Worm (Caenorhabditis elegans) whole organism, early embryonic: ENCODE results near the gene iglr-1.

Experiments used
- B0310.2 ChIP-seq: sonication (generic microtip); optimal IDR thresholded peaks from 2 replicates; lab custom pipeline; 2016; ENCODE audit warnings: mild to moderate bottlenecking, missing genetic modification characterization, missing compliant biosample characterization
- F13C5.2 ChIP-seq: sonication (generic microtip); optimal IDR thresholded peaks from 2 replicates; lab custom pipeline; 2017; ENCODE audit warnings: mild to moderate bottlenecking, missing genetic modification characterization, inconsistent platforms, missing compliant biosample characterization
- aly-1 ChIP-seq: sonication (generic microtip); optimal IDR thresholded peaks from 2 replicates; lab custom pipeline; 2016; ENCODE audit warnings: missing genetic modification characterization, missing compliant biosample characterization
- ama-1 ChIP-seq: fragments of 150-350 bp; optimal IDR thresholded peaks from 2 replicates; lab custom pipeline; 2014
- ceh-13 ChIP-seq: fragments of 200-800 bp; sonication (Bioruptor generic); optimal IDR thresholded peaks from 2 replicates; lab custom pipeline; 2018; ENCODE audit warnings: mild to moderate bottlenecking, missing genetic modification characterization, missing compliant biosample characterization
- ceh-36 ChIP-seq: sonication (generic microtip); optimal IDR thresholded peaks from 2 replicates; lab custom pipeline; 2016; ENCODE audit warnings: missing genetic modification characterization, inconsistent platforms, missing compliant biosample characterization
- ets-7 ChIP-seq: sonication (generic microtip); optimal IDR thresholded peaks from 2 replicates; lab custom pipeline; 2016; ENCODE audit warnings: missing genotype, missing genetic modification characterization, missing compliant biosample characterization
- flt-1 ChIP-seq: fragments of 200-800 bp; sonication (Bioruptor generic); IDR thresholded peaks from 2 replicates; pipeline ENCODE4 v1.3.6; 2022; ENCODE audit warnings: missing genetic modification characterization, missing compliant biosample characterization
- hmbx-1 ChIP-seq: sonication (generic microtip); optimal IDR thresholded peaks from 2 replicates; lab custom pipeline; 2016; ENCODE audit warnings: mild to moderate bottlenecking, missing genetic modification characterization, missing compliant biosample characterization
- hmg-4 ChIP-seq: fragments of 200-800 bp; sonication (Bioruptor generic); optimal IDR thresholded peaks from 2 replicates; lab custom pipeline; 2018; ENCODE audit warnings: mild to moderate bottlenecking, missing genetic modification characterization, missing compliant biosample characterization
- hnd-1 ChIP-seq: sonication (generic microtip); optimal IDR thresholded peaks from 2 replicates; lab custom pipeline; 2016; ENCODE audit warnings: missing genetic modification characterization, missing compliant biosample characterization
- pes-1 ChIP-seq: fragments of 200-800 bp; sonication (Bioruptor generic); IDR thresholded peaks from 2 replicates; pipeline ENCODE4 v1.3.6; 2022; ENCODE audit warnings: missing genetic modification reagents, missing genetic modification characterization, missing compliant biosample characterization
- scrt-1 ChIP-seq: fragments of 200-800 bp; sonication (Bioruptor generic); IDR thresholded peaks from 2 replicates; pipeline ENCODE4 v1.3.6; 2022; ENCODE audit warnings: missing genetic modification characterization, missing compliant biosample characterization
- sea-1 ChIP-seq: fragments of 200-800 bp; sonication (Bioruptor generic); conservative IDR thresholded peaks from 2 replicates; pipeline ENCODE4 v1.3.6; 2022; ENCODE audit warnings: missing genetic modification characterization, missing compliant biosample characterization
- tbx-11 ChIP-seq: fragments of 200-800 bp; sonication (Bioruptor generic); IDR thresholded peaks from 2 replicates; pipeline ENCODE4 v1.3.6; 2022; ENCODE audit warnings: missing genetic modification characterization, missing compliant biosample characterization
- tbx-37 ChIP-seq: fragments of 200-800 bp; sonication (Bioruptor generic); conservative IDR thresholded peaks from 2 replicates; pipeline ENCODE4 v1.3.6; 2022; ENCODE audit warnings: missing genetic modification reagents, missing genetic modification characterization, missing compliant biosample characterization
- tra-4 ChIP-seq: sonication (generic microtip); optimal IDR thresholded peaks from 2 replicates; lab custom pipeline; 2017; ENCODE audit warnings: missing genetic modification characterization, missing compliant biosample characterization

iglr-1 gene

DNA sequence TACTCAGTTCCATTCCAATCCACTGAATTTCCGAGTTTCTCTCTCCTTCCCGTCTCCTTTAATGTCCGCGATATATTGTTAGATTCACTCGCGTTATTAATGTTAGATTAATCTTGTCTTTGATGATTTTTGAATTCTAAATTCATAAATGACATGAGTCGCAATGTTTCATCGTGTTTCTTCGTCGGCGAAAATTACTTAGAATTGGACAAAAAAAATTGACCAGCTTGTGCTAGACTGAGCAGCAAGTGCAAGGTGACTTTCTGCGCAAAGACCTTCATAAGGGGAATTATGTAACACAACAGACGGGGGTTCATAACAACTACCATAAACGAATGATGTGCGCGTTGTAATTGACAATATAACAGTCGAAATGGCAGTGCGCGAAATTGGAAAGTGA lies 32.8 kb downstream of the iglr-1 start:
- no peak for TF ChIP-seq tra-4 (tag; lab: Kevin White, UChicago)
- TF ChIP-seq hnd-1 (tag; lab: Kevin White, UChicago): no peak
- TF ChIP-seq F13C5.2: no peak
- no peak for TF ChIP-seq ets-7 (tag; lab: Kevin White, UChicago)
- TF ChIP-seq aly-1 (tag; lab: Kevin White, UChicago): no peak
- TF ChIP-seq sea-1 (GFP tag; lab: Robert Waterston, UW): no peak
- TF ChIP-seq scrt-1 (GFP tag; lab: Robert Waterston, UW): no peak
- no peak for TF ChIP-seq B0310.2
- TF ChIP-seq ceh-13 (GFP tag; lab: Kevin White, UChicago): no peak
- TF ChIP-seq tbx-37 (GFP tag; lab: Robert Waterston, UW): no peak
- TF ChIP-seq pes-1 (GFP tag; lab: Robert Waterston, UW): no peak

DNA sequence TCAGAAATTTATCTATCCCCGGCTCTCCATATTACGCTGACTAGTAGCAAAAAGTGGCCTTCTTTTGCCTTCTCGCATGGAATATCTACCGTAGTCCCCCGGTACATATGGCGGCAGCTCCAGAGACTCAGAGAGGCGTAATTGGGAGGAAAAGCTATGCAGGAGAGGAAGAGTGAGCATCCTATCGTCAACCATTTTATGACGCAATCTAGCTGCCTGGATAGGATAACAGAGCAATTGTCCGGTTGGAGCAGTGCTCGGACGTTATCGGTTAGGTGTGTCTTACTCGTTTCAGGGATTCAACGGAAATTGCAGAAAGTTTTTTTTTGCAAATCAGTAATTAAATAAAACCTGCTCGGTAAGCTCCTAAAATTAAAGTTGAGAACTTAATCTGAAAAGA lies 34.0 kb downstream of the iglr-1 start:
- TF ChIP-seq B0310.2: no peak
- TF ChIP-seq hnd-1 (tag; lab: Kevin White, UChicago): no peak
- TF ChIP-seq ets-7 (tag; lab: Kevin White, UChicago): no peak
- TF ChIP-seq sea-1 (GFP tag; lab: Robert Waterston, UW): no peak
- TF ChIP-seq hmg-4 (GFP tag; lab: Kevin White, UChicago): no peak
- no peak for TF ChIP-seq pes-1 (GFP tag; lab: Robert Waterston, UW)
- TF ChIP-seq tra-4 (tag; lab: Kevin White, UChicago): no peak
- no peak for TF ChIP-seq aly-1 (tag; lab: Kevin White, UChicago)
- no peak for TF ChIP-seq F13C5.2
- no peak for TF ChIP-seq tbx-11

DNA sequence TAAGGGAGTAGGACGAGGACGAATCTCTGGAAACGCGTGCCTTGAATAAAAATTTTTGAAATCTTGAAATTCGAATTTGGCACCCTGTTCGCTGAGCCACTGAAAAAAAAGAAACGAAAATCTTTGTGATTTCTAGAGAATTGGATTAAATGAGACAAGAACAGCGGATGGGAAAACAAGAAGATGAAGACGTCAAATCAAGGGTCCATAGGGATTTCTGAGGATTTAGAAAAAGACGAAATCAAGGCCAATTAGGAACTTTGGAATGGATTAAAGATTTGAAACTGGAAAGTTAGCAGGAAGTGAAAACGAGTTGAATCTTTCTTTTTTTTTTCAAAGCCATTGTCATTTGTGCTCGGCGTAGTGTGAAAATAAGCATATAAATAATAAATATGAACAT lies 36.6 kb downstream of the iglr-1 start, which contains the start of gene pag-3:
pag-3 (minus strand) TSS at position 101 of the 400 bp plus-strand sequence.
- no peak for TF ChIP-seq F13C5.2
- TF ChIP-seq ceh-36: no peak
- TF ChIP-seq hmbx-1: no peak
- TF ChIP-seq aly-1 (tag; lab: Kevin White, UChicago): no peak
- no peak for TF ChIP-seq tbx-37 (GFP tag; lab: Robert Waterston, UW)
- no peak for TF ChIP-seq tra-4 (tag; lab: Kevin White, UChicago)
- no peak for TF ChIP-seq hmg-4 (GFP tag; lab: Kevin White, UChicago)
- no peak for TF ChIP-seq hnd-1 (tag; lab: Kevin White, UChicago)
- TF ChIP-seq ceh-13 (GFP tag; lab: Kevin White, UChicago): no peak
- no peak for TF ChIP-seq ets-7 (tag; lab: Kevin White, UChicago)
- no peak for TF ChIP-seq ama-1 (lab: Kevin White, UChicago)
- no peak for TF ChIP-seq tbx-11

DNA sequence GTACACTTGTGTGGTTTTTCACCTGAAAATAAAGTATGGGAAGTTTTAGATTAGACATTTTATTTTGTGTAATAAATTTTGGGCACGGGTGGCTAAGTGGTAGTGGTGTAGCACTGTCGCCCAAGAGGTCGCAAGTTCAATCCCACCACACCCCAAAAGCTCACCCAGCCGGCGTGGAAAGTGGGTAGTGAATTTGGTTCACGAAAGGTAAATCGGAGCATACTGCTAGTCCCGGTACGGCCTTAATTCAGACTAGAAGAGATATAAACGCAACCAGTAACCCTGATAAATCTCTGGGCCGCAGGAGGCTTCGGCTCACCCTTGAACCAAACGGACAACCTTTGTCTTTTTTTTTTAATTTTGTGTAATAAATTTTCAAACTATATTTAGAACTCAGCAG lies 39.4 kb downstream of the iglr-1 start:
- no peak for TF ChIP-seq hnd-1 (tag; lab: Kevin White, UChicago)
- TF ChIP-seq B0310.2: no peak
- TF ChIP-seq ets-7 (tag; lab: Kevin White, UChicago): no peak
- no peak for TF ChIP-seq sea-1 (GFP tag; lab: Robert Waterston, UW)
- no peak for TF ChIP-seq tra-4 (tag; lab: Kevin White, UChicago)
- no peak for TF ChIP-seq tbx-11
- TF ChIP-seq F13C5.2: no peak
- TF ChIP-seq hmbx-1: no peak
- TF ChIP-seq flt-1: no peak
- no peak for TF ChIP-seq pes-1 (GFP tag; lab: Robert Waterston, UW)
- no peak for TF ChIP-seq hmg-4 (GFP tag; lab: Kevin White, UChicago)
- TF ChIP-seq ama-1 (lab: Kevin White, UChicago): no peak
- TF ChIP-seq aly-1 (tag; lab: Kevin White, UChicago): no peak
- TF ChIP-seq ceh-13 (GFP tag; lab: Kevin White, UChicago): no peak
- no peak for TF ChIP-seq ceh-36

DNA sequence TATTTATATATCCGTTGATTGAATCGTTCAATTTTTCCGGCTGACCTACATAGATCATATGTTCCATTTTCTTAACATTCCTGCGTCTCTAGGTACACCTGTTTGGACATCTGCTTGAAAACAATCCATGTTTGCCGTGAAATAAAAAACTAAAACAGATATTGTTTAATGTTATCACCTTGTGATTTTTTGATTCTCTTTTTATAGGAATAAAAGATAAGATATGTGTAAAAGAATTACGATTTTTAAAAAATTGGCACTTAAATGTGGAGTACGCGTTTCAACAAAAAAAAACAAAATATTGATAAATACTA lies 43.9 kb downstream of the iglr-1 start:
- TF ChIP-seq ceh-13 (GFP tag; lab: Kevin White, UChicago) (no peak), hmg-4 (GFP tag; lab: Kevin White, UChicago) (no peak)

DNA sequence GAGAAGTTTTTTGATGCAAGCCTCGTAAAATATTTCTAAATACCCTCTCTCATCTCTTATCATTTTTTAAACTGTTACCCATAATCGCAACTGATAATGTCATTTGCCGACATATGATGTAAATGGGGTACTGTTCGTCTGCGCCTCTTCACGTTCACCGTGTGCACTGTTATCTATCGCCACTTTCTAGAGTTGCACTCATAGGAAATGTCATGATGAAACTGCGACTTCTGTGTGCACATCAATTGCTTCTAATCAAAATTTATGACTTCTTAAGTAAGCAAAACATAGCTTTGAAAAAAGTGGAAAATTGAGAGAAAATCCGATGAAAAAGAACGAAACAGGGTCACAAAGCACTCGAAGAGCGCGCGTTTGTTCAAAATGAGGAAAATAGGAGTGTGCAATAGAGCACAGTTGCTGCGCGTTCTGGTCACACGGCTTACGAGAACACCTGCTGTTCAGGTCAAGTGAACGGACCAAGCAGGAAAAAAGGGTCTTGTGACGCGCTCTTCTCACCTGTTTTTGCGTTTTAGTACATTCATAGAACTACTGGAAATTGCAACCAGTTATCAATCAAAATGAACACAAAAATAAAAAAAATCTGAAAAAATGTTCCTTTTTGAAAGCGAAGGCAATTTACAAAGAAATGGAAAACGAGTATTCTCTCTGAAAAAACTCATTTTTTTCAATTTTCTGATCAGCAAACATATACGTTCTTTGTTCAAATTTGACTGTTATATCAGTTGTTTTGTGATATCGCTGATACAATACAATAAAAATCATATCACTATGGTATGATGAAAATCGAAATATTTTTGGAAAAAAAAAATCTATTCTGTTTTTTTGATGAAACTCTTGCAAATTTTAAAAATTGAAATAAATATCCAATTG lies 44.5 kb downstream of the iglr-1 start:
- TF ChIP-seq F13C5.2 (peak; percentile 5), B0310.2 (no peak), tbx-11 (no peak), hmbx-1 (no peak), ama-1 (lab: Kevin White, UChicago) (no peak), tra-4 (tag; lab: Kevin White, UChicago) (no peak), pes-1 (GFP tag; lab: Robert Waterston, UW) (no peak)

DNA sequence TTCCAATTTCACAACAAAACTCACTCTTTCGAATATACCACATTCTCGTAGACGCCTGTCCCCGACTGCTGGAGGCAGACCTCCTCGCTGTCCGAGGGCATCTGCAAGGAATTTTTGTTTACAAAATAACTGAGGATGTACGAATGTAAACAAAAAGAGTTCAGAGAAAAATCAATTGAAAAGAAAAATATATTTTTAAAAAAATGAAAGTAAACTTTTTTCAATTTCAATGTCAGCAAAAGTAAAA lies 45.0 kb downstream of the iglr-1 start, which contains the start of gene mrp-5:
mrp-5 (minus strand) TSS at position 101 of the 247 bp plus-strand sequence.
- TF ChIP-seq sea-1 (GFP tag; lab: Robert Waterston, UW): no peak
- no peak for TF ChIP-seq ceh-36
- no peak for TF ChIP-seq hmg-4 (GFP tag; lab: Kevin White, UChicago)
- TF ChIP-seq hmbx-1: no peak
- no peak for TF ChIP-seq tbx-37 (GFP tag; lab: Robert Waterston, UW)
- no peak for TF ChIP-seq tra-4 (tag; lab: Kevin White, UChicago)
- no peak for TF ChIP-seq scrt-1 (GFP tag; lab: Robert Waterston, UW)
- TF ChIP-seq B0310.2: no peak
- no peak for TF ChIP-seq ets-7 (tag; lab: Kevin White, UChicago)
- no peak for TF ChIP-seq hnd-1 (tag; lab: Kevin White, UChicago)
- no peak for TF ChIP-seq pes-1 (GFP tag; lab: Robert Waterston, UW)
- no peak for TF ChIP-seq ceh-13 (GFP tag; lab: Kevin White, UChicago)
- TF ChIP-seq aly-1 (tag; lab: Kevin White, UChicago): no peak
- no peak for TF ChIP-seq F13C5.2
- TF ChIP-seq tbx-11: no peak
- no peak for TF ChIP-seq flt-1

DNA sequence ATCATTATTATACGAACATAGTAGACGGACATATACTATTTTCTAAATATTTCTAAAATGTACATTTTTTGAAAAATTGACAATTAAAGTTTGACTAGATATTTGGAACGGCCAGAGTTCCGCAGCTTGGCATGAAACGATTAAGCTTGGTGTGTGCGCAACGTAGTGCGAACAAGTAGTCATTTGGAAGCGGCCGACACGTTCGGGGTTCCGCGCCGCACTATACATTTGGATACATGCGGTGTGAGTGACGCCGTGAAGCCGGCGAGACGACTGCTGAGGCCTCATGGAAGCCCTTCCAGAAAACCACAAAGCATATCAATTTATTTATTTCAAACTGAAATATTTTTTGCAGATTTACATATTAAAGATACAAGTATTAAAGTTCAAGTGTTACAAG lies 53.0 kb downstream of the iglr-1 start:
- TF ChIP-seq ceh-36 (no peak), F13C5.2 (no peak), aly-1 (tag; lab: Kevin White, UChicago) (no peak), hnd-1 (tag; lab: Kevin White, UChicago) (no peak), hmg-4 (GFP tag; lab: Kevin White, UChicago) (no peak), pes-1 (GFP tag; lab: Robert Waterston, UW) (no peak), ceh-13 (GFP tag; lab: Kevin White, UChicago) (no peak), tra-4 (tag; lab: Kevin White, UChicago) (no peak), tbx-11 (no peak), sea-1 (GFP tag; lab: Robert Waterston, UW) (no peak), flt-1 (no peak)
